Worm (Caenorhabditis elegans) whole organism, L1 larva: ENCODE results near the gene bath-23.
A peak's percentile ranks its signal among the peaks of the same experiment; 100 is the strongest.

ENCODE experiments used
- C04F5.9 ChIP-seq: sonication (generic microtip); optimal IDR thresholded peaks from 2 replicates; lab custom pipeline; 2016; ENCODE audit warnings: missing genetic modification characterization, missing compliant biosample characterization
- C16A3.4 ChIP-seq: fragments of 150-350 bp; optimal IDR thresholded peaks from 2 replicates; lab custom pipeline; 2014; ENCODE audit warnings: missing biosample characterization, missing genetic modification characterization
- C34B4.2 ChIP-seq: sonication (generic microtip); optimal IDR thresholded peaks from 2 replicates; lab custom pipeline; 2017; ENCODE audit warnings: mild to moderate bottlenecking, missing genetic modification characterization, missing compliant biosample characterization
- F16B12.6 ChIP-seq: fragments of 150-350 bp; optimal IDR thresholded peaks from 2 replicates; lab custom pipeline; 2014; ENCODE audit warnings: missing biosample characterization, missing genetic modification characterization
- aha-1 ChIP-seq: fragments of 150-350 bp; optimal IDR thresholded peaks from 2 replicates; lab custom pipeline; 2014; ENCODE audit warnings: missing biosample characterization, missing genetic modification characterization
- alr-1 ChIP-seq: fragments of 200-800 bp; sonication (Bioruptor generic); optimal IDR thresholded peaks from 2 replicates; lab custom pipeline; 2018; ENCODE audit warnings: borderline replicate concordance, mild to moderate bottlenecking, missing genetic modification characterization, missing compliant biosample characterization
- aly-2 ChIP-seq: fragments of 150-350 bp; optimal IDR thresholded peaks from 2 replicates; lab custom pipeline; 2014; ENCODE audit warnings: missing biosample characterization, missing genetic modification characterization
- blmp-1 ChIP-seq: fragments of 150-350 bp; optimal IDR thresholded peaks from 2 replicates; lab custom pipeline; 2014; ENCODE audit warnings: missing biosample characterization, missing genetic modification characterization
- ceh-82 ChIP-seq, 3 experiments: fragments of 150-350 bp in 1 of 3; sonication (generic microtip) in 2 of 3; optimal IDR thresholded peaks; 2 replicates each; lab custom pipeline; 2014 to 2017; ENCODE audit warnings: missing biosample characterization in 3 of 3, missing genetic modification characterization in 3 of 3
- ceh-88 ChIP-seq: fragments of 200-800 bp; sonication (Bioruptor generic); IDR thresholded peaks from 2 replicates; pipeline ENCODE4 v1.3.6; 2022; ENCODE audit warnings: missing genetic modification characterization, missing compliant biosample characterization
- ceh-90 ChIP-seq: sonication (generic microtip); optimal IDR thresholded peaks from 2 replicates; lab custom pipeline; 2016; ENCODE audit warnings: missing genetic modification characterization, missing compliant biosample characterization
- dsc-1 ChIP-seq: sonication (generic microtip); optimal IDR thresholded peaks from 2 replicates; lab custom pipeline; 2016; ENCODE audit warnings: mild to moderate bottlenecking, missing genetic modification characterization, missing compliant biosample characterization
- efl-3 ChIP-seq: fragments of 200-800 bp; sonication (Bioruptor generic); optimal IDR thresholded peaks from 2 replicates; lab custom pipeline; 2018; ENCODE audit warnings: mild to moderate bottlenecking, missing genetic modification characterization, missing compliant biosample characterization
- egl-27 ChIP-seq, 2 experiments: fragments of 150-350 bp in 1 of 2; sonication (generic microtip); optimal IDR thresholded peaks; 3 replicates each; lab custom pipeline; 2017 to 2018; ENCODE audit warnings: missing biosample characterization in 2 of 2, missing genetic modification characterization in 2 of 2, missing genetic modification reagents in 2 of 2
- elt-2 ChIP-seq: sonication (generic microtip); optimal IDR thresholded peaks from 2 replicates; lab custom pipeline; 2016; ENCODE audit warnings: missing genetic modification characterization, mild to moderate bottlenecking, inconsistent platforms, missing compliant biosample characterization, missing genetic modification reagents
- elt-3 ChIP-seq, 6 experiments: fragments of 150-350 bp in 1 of 6; sonication (generic microtip); optimal IDR thresholded peaks; 2 replicates each; lab custom pipeline; 2017 to 2018; ENCODE audit warnings: missing biosample characterization in 6 of 6, missing genetic modification characterization in 6 of 6, inconsistent platforms in 1 of 6
- ets-5 ChIP-seq: fragments of 200-800 bp; sonication (Bioruptor generic); IDR thresholded peaks from 2 replicates; pipeline ENCODE4 v1.3.6; 2022; ENCODE audit warnings: missing genetic modification characterization, missing compliant biosample characterization
- fkh-4 ChIP-seq: sonication (generic microtip); optimal IDR thresholded peaks from 2 replicates; lab custom pipeline; 2016; ENCODE audit warnings: missing compliant biosample characterization, missing genetic modification characterization, borderline replicate concordance
- fkh-8 ChIP-seq: sonication (generic microtip); optimal IDR thresholded peaks from 2 replicates; lab custom pipeline; 2016; ENCODE audit warnings: mild to moderate bottlenecking, missing genetic modification characterization, missing compliant biosample characterization
- grh-1 ChIP-seq: fragments of 200-800 bp; sonication (Bioruptor generic); IDR thresholded peaks from 2 replicates; pipeline ENCODE4 v1.3.6; 2022; ENCODE audit warnings: missing genetic modification reagents, missing genetic modification characterization, missing compliant biosample characterization
- hlh-17 ChIP-seq: fragments of 200-800 bp; sonication (Bioruptor generic); optimal IDR thresholded peaks from 2 replicates; lab custom pipeline; 2018; ENCODE audit warnings: missing genetic modification characterization, mild to moderate bottlenecking, missing compliant biosample characterization, moderate library complexity, borderline replicate concordance
- irx-1 ChIP-seq: sonication (generic microtip); optimal IDR thresholded peaks from 2 replicates; lab custom pipeline; 2016; ENCODE audit warnings: missing genetic modification characterization, missing compliant biosample characterization
- isw-1 ChIP-seq: fragments of 200-800 bp; sonication (Bioruptor generic); IDR thresholded peaks from 2 replicates; pipeline ENCODE4 v1.3.6; 2022; ENCODE audit warnings: missing genetic modification characterization, missing compliant biosample characterization
- lin-13 ChIP-seq: fragments of 150-350 bp; optimal IDR thresholded peaks from 2 replicates; lab custom pipeline; 2014; ENCODE audit warnings: missing biosample characterization, missing genetic modification reagents, missing genetic modification characterization
- lin-14 ChIP-seq: fragments of 200-800 bp; sonication (Bioruptor generic); optimal IDR thresholded peaks from 2 replicates; lab custom pipeline; 2018; ENCODE audit warnings: mild to moderate bottlenecking, missing genetic modification characterization, moderate library complexity, missing compliant biosample characterization
- lin-35 ChIP-seq, 2 experiments: fragments of 150-350 bp; optimal IDR thresholded peaks; 2 replicates each; lab custom pipeline; 2014; ENCODE audit warnings: missing biosample characterization in 2 of 2, missing genetic modification characterization in 2 of 2, missing genetic modification reagents in 2 of 2
- lir-3 ChIP-seq: sonication (generic microtip); optimal IDR thresholded peaks from 2 replicates; lab custom pipeline; 2016; ENCODE audit warnings: mild to moderate bottlenecking, missing genetic modification characterization, moderate library complexity, missing compliant biosample characterization; ENCODE audit not compliant: poor library complexity
- mdl-1 ChIP-seq, 2 experiments: fragments of 150-350 bp; optimal IDR thresholded peaks; 2 replicates each; lab custom pipeline; 2014 to 2017; ENCODE audit warnings: missing biosample characterization in 2 of 2, missing genetic modification characterization in 2 of 2, inconsistent platforms in 1 of 2
- nhr-19 ChIP-seq: fragments of 200-800 bp; sonication (Bioruptor generic); conservative IDR thresholded peaks from 2 replicates; pipeline ENCODE4 v1.3.6; 2022; ENCODE audit warnings: missing genetic modification characterization, missing compliant biosample characterization
- nhr-20 ChIP-seq: sonication (generic microtip); optimal IDR thresholded peaks from 2 replicates; lab custom pipeline; 2016; ENCODE audit warnings: mild to moderate bottlenecking, missing genetic modification characterization, missing compliant biosample characterization
- nhr-237 ChIP-seq: fragments of 150-350 bp; optimal IDR thresholded peaks from 2 replicates; lab custom pipeline; 2014; ENCODE audit warnings: missing biosample characterization, missing genetic modification characterization
- nhr-71 ChIP-seq: sonication (generic microtip); optimal IDR thresholded peaks from 2 replicates; lab custom pipeline; 2016; ENCODE audit warnings: mild to moderate bottlenecking, missing genetic modification characterization, moderate library complexity, missing compliant biosample characterization
- nhr-90 ChIP-seq: sonication (generic microtip); optimal IDR thresholded peaks from 2 replicates; lab custom pipeline; 2016; ENCODE audit warnings: mild to moderate bottlenecking, missing genetic modification characterization, missing compliant biosample characterization; ENCODE audit not compliant: poor library complexity
- pax-3 ChIP-seq: fragments of 200-800 bp; sonication (Bioruptor generic); optimal IDR thresholded peaks from 2 replicates; lab custom pipeline; 2018; ENCODE audit warnings: mild to moderate bottlenecking, missing genetic modification characterization, moderate library complexity, missing compliant biosample characterization
- snu-23 ChIP-seq: sonication (generic microtip); optimal IDR thresholded peaks from 2 replicates; lab custom pipeline; 2016; ENCODE audit warnings: missing genetic modification characterization, missing compliant biosample characterization
- sptf-1 ChIP-seq: fragments of 150-350 bp; optimal IDR thresholded peaks from 2 replicates; lab custom pipeline; 2014; ENCODE audit warnings: missing biosample characterization, missing genetic modification characterization
- unc-62 ChIP-seq: fragments of 150-350 bp; optimal IDR thresholded peaks from 2 replicates; lab custom pipeline; 2014; ENCODE audit warnings: missing biosample characterization, missing genetic modification reagents, missing genetic modification characterization
- unc-86 ChIP-seq: sonication (generic microtip); optimal IDR thresholded peaks from 2 replicates; lab custom pipeline; 2016; ENCODE audit warnings: missing genetic modification characterization, missing compliant biosample characterization
- vab-15 ChIP-seq: sonication (generic microtip); optimal IDR thresholded peaks from 2 replicates; lab custom pipeline; 2017; ENCODE audit warnings: missing genotype, mild to moderate bottlenecking, missing genetic modification characterization, missing compliant biosample characterization
- xbp-1 ChIP-seq: sonication (generic microtip); optimal IDR thresholded peaks from 2 replicates; lab custom pipeline; 2016; ENCODE audit warnings: missing genetic modification characterization, missing compliant biosample characterization
- zip-4 ChIP-seq: fragments of 200-800 bp; sonication (Bioruptor generic); optimal IDR thresholded peaks from 2 replicates; lab custom pipeline; 2018; ENCODE audit warnings: mild to moderate bottlenecking, missing genetic modification characterization, moderate library complexity, missing compliant biosample characterization

Gene bath-23

ce11 chrII:3371010-3371409 lies at the start of gene bath-23:
Gene bath-23 (plus strand): TSS chrII:3371310.
- TF ChIP-seq lin-14 (GFP tag; lab: Kevin White, UChicago): no peak

ce11 chrII:3322257-3322656 lies 48.9 kb upstream of the bath-23 start, which contains the start of gene Y46D2A.1:
Gene Y46D2A.1 (plus strand): TSS chrII:3322557.
- TF ChIP-seq elt-2 (tag; lab: Kevin White, UChicago): peak; percentile 49
- TF ChIP-seq unc-62 (GFP tag; lab: Kevin White, UChicago): no peak

- TF ChIP-seq elt-2 (tag; lab: Kevin White, UChicago) (peak; percentile 9), isw-1 (GFP tag; lab: Robert Waterston, UW) (no peak), snu-23 (GFP tag; lab: Kevin White, UChicago) (no peak), grh-1 (GFP tag; lab: Robert Waterston, UW) (no peak), nhr-19 (GFP tag; lab: Robert Waterston, UW) (no peak)
- TF ChIP-seq, all 84 proteins: peak for 1
Measured at ce11 chrII:3323179-3323578, 47.9 kb upstream of the bath-23 start, which contains the start of gene Y46D2A.2. Gene Y46D2A.2 (minus strand): TSS chrII:3323279.

DNA sequence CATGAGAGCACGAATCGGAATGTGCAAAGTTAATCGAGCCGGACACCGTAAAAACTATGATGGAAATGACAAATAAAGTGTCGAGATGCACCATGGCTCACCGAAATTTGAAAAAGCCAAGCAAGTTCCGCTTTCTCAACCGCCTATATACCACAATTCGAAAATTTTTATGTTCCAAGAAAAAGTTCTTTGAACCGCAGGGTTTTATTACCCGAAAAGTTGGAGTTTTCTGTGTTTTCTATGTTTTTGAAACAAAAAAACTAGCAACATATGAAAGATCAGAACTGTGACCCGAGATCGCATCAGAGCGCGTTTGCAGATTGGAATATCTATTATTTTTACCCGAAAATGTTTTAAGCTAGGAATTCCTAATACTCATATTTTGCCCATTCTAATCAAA lies 44.0 kb upstream of the bath-23 start, which contains the start of gene Y46D2A.3:
Y46D2A.3 (minus strand) TSS at position 101 of the 400 bp plus-strand sequence.
- TF ChIP-seq nhr-237 (tag; lab: Kevin White, UChicago): no peak
- no peak for TF ChIP-seq fkh-8 (tag; lab: Kevin White, UChicago)
- TF ChIP-seq elt-3 (tag; optimal IDR thresholded peaks at IDR 0.05; lab: Kevin White, UChicago): no peak
- no peak for TF ChIP-seq ceh-82 (tag; optimal IDR thresholded peaks at IDR 0.05; lab: Kevin White, UChicago)
- no peak for TF ChIP-seq xbp-1 (tag; lab: Kevin White, UChicago)
- TF ChIP-seq aha-1 (tag; lab: Kevin White, UChicago): no peak
- TF ChIP-seq C04F5.9: no peak
- no peak for TF ChIP-seq aly-2
- TF ChIP-seq snu-23 (GFP tag; lab: Kevin White, UChicago): no peak
- no peak for TF ChIP-seq C16A3.4
- TF ChIP-seq blmp-1 (tag; lab: Kevin White, UChicago): no peak
- TF ChIP-seq lir-3: no peak
- TF ChIP-seq ets-5 (GFP tag; lab: Robert Waterston, UW): no peak
- TF ChIP-seq sptf-1: no peak
- TF ChIP-seq zip-4 (GFP tag; lab: Kevin White, UChicago): no peak
- TF ChIP-seq egl-27 (tag; optimal IDR thresholded peaks at IDR 0.05; lab: Kevin White, UChicago): no peak
- TF ChIP-seq mdl-1 (tag; optimal IDR thresholded peaks at IDR 0.05; lab: Kevin White, UChicago): no peak
- TF ChIP-seq lin-35 (GFP tag; optimal IDR thresholded peaks at IDR 0.05; lab: Kevin White, UChicago): no peak
- TF ChIP-seq vab-15 (tag; lab: Kevin White, UChicago): no peak

DNA sequence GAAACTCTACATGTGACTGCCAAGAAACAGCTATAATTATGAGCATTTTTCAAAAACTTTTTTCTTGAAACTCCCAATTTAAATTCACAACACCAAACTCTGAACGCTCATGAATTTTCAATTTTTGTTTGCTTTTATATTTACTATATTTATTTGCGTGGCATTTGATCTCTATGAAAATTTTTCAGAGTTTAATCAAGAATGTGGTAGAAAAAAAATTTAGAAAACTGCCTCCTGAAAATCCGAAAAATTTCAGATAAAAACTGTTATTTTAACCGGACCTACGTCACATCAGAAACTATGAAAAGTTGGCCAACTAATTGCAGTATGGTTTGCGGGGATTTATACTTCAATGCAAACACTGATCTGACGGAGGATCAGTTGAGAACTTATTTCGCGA lies 39.1 kb upstream of the bath-23 start, which contains the start of gene irld-27:
irld-27 (plus strand) TSS at position 301 of the 400 bp plus-strand sequence.
- TF ChIP-seq lin-13 (GFP tag; lab: Kevin White, UChicago) (no peak), xbp-1 (tag; lab: Kevin White, UChicago) (no peak), unc-86 (tag; lab: Kevin White, UChicago) (no peak), nhr-20 (tag; lab: Kevin White, UChicago) (no peak), pax-3 (tag; lab: Kevin White, UChicago) (no peak), C34B4.2 (tag; lab: Kevin White, UChicago) (no peak), lin-35 (GFP tag; optimal IDR thresholded peaks at IDR 0.05; lab: Kevin White, UChicago) (no peak), fkh-4 (tag; lab: Kevin White, UChicago) (no peak)

ce11 chrII:3337039-3337438 lies 34.1 kb upstream of the bath-23 start, which contains the start of gene F14D2.19:
Gene F14D2.19 (minus strand): TSS chrII:3337139.
- no peak for TF ChIP-seq nhr-19 (GFP tag; lab: Robert Waterston, UW)
- TF ChIP-seq nhr-90 (tag; lab: Kevin White, UChicago): no peak
- no peak for TF ChIP-seq lin-13 (GFP tag; lab: Kevin White, UChicago)
- no peak for TF ChIP-seq ceh-88
- no peak for TF ChIP-seq ceh-90 (tag; lab: Kevin White, UChicago)
- no peak for TF ChIP-seq dsc-1 (tag; lab: Kevin White, UChicago)
- no peak for TF ChIP-seq snu-23 (GFP tag; lab: Kevin White, UChicago)
- TF ChIP-seq F16B12.6: no peak
- TF ChIP-seq efl-3 (GFP tag; lab: Kevin White, UChicago): no peak
- TF ChIP-seq nhr-71 (tag; lab: Kevin White, UChicago): no peak
- TF ChIP-seq lir-3: no peak
- TF ChIP-seq aha-1 (tag; lab: Kevin White, UChicago): no peak
- TF ChIP-seq alr-1 (tag; lab: Kevin White, UChicago): no peak
- no peak for TF ChIP-seq vab-15 (tag; lab: Kevin White, UChicago)
- no peak for TF ChIP-seq irx-1 (tag; lab: Kevin White, UChicago)
- no peak for TF ChIP-seq blmp-1 (tag; lab: Kevin White, UChicago)
- no peak for TF ChIP-seq hlh-17
